Worm (Caenorhabditis elegans): ENCODE measurements around the gene pigx-1.

DNA sequence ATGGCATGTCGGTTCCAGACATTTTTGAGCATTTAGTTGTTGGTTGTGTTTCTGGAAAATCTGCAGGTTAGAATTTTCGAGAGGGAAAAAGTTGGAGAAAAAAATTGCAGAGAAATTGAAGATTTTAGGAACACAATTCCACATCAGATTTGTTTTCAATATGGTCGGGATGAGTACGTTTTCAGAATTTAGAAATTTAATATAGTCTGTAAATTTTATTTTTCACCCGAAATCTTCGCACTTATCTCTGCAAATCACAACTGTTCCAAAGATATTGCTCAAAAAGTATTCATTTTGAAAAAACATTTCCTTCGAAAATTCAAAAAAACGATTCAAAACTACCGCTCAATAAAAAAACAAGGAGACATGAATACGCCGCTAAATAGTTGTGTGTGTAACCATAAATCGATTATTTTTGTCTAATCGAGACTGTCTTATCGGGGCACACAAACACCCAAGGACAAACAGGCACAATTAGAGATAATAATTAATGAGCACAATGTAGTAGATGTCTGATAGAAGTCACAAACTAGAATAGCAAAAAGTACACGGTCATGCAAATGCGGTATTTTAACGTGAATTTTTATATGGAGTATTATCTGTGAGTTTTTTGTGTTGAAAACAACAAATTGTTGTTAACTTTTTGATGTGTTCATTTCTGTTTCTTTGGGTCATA lies 50.5 kb downstream of the pigx-1 start, which contains the start of gene vpat-1:
- TF ChIP-seq lin-11 (tag; optimal IDR thresholded peaks at IDR 0.05): no peak
- no peak for TF ChIP-seq fkh-10 (GFP tag; optimal IDR thresholded peaks at IDR 0.05)
- no peak for TF ChIP-seq sox-4 (tag; optimal IDR thresholded peaks at IDR 0.05)
- TF ChIP-seq nhr-232 (tag; optimal IDR thresholded peaks at IDR 0.05): no peak
- TF ChIP-seq Y22D7AL.16 (tag; optimal IDR thresholded peaks at IDR 0.05): no peak
- no peak for TF ChIP-seq hlh-30 (tag; optimal IDR thresholded peaks at IDR 0.05; ENCODE audit: insufficient read depth)
- TF ChIP-seq ceh-9 (tag; optimal IDR thresholded peaks at IDR 0.05): no peak
